Worm (Caenorhabditis elegans) whole organism, midembryonic: ENCODE results near the gene C38C10.3.

Experiments
- med-1 ChIP-seq: sonication (generic microtip); optimal IDR thresholded peaks from 2 replicates; lab custom pipeline; 2017; ENCODE audit warnings: missing genetic modification characterization, mild to moderate bottlenecking, missing compliant biosample characterization, antibody characterized with exemption, missing genetic modification reagents; ENCODE audit not compliant: insufficient read depth
- ztf-29 ChIP-seq: fragments of 200-800 bp; sonication (Bioruptor generic); IDR thresholded peaks from 2 replicates; pipeline ENCODE4 v1.3.6; 2022; ENCODE audit warnings: missing genetic modification reagents, missing genetic modification characterization, missing compliant biosample characterization

DNA sequence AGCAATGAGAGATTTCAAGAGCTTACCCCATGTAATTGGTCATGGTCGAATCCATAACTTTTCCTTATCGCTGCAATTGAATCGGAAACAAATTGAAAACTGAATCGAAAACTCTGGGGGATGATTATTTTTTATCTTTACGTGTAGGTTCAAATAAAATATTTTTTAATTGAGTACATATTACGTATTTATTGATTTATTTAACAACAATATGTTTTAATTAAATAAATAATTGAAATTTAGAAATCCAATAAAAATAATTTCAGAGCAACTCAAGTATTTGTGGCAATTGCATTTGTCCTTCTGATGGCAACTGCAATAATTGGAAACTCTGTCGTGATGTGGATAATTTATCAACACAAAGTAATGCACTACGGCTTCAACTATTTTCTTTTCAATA is at the start of gene C38C10.3:
- TF ChIP-seq med-1 (no peak), ztf-29 (GFP tag; lab: Robert Waterston, UW) (no peak)
